Worm (Caenorhabditis elegans): ENCODE results near the gene gpa-12.

Gene gpa-12

DNA sequence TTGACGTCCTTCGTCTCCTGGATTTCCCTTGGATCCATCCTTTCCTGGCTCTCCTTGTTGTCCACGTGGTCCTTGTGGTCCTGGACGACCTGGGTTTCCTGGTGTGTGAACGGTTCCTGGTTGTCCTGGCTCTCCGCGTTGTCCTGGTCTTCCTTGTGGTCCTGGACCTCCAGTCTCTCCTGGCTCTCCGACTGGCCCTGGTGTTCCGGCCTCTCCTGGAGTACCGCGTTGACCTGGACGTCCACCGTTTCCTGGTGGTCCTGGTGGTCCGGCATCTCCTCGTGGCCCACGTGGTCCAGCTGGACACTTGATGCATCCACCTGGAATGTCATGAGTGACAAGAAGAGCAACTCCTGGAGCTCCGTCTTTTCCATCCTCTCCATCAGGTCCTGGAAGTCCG lies 9.6 kb upstream of the gpa-12 start:
- 0 out of 2 replicates have a peak, but pooled peaks have one; percentile 25 for TF ChIP-seq dox-1 (GFP tag; IDR thresholded peaks at IDR 0.05)
- TF ChIP-seq dpff-1 (tag; optimal IDR thresholded peaks at IDR 0.05): no peak
- TF ChIP-seq zfh-2 (GFP tag; conservative IDR thresholded peaks at IDR 0.05): peak; percentile 93
- TF ChIP-seq ceh-58 (GFP tag; IDR thresholded peaks at IDR 0.05): 0 out of 2 replicates have a peak, but pooled peaks have one; percentile 46
- TF ChIP-seq egrh-3 (GFP tag; IDR thresholded peaks at IDR 0.05): peak; percentile 67; the same call in 1 of the 2 replicates
- no peak for TF ChIP-seq lin-40 (tag; optimal IDR thresholded peaks at IDR 0.05)

DNA sequence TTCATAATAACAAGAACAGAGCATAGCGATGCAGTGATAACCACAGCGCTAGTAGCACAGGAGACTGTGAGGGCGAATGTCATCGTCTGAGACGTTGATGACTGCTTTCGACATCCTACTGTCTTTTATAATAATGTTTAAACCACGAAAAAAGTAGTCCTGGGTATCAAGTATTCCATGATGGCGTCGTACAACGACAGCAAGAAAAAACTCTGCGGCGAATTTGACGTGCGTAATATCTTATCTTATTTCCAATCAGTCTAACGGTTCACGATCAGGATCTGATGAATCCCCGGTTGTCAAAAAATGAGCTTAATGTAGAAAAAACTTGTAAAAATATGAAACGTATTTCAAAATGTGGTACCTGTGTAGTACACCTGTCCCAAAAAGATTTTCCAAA lies 8.8 kb upstream of the gpa-12 start, which contains the start of gene col-175:
col-175 (minus strand) TSS at position 101 of the 400 bp plus-strand sequence.
- no peak for TF ChIP-seq pha-4 (tag; optimal IDR thresholded peaks at IDR 0.05)
- no peak for TF ChIP-seq aptf-2 (GFP tag; conservative IDR thresholded peaks at IDR 0.05)
- no peak for TF ChIP-seq B0019.2 (GFP tag; conservative IDR thresholded peaks at IDR 0.05)
- no peak for TF ChIP-seq hsf-1 (GFP tag; IDR thresholded peaks at IDR 0.05)
- TF ChIP-seq dox-1 (GFP tag; IDR thresholded peaks at IDR 0.05): no peak
- no peak for TF ChIP-seq ceh-40 (GFP tag; IDR thresholded peaks at IDR 0.05)
- TF ChIP-seq ets-4 (GFP tag; optimal IDR thresholded peaks at IDR 0.05): no peak
- TF ChIP-seq attf-5 (GFP tag; optimal IDR thresholded peaks at IDR 0.05): no peak
- no peak for TF ChIP-seq hmg-1.2 (GFP tag; IDR thresholded peaks at IDR 0.05)
- TF ChIP-seq sea-2 (GFP tag; IDR thresholded peaks at IDR 0.05): no peak
- TF ChIP-seq mes-4 (tag; optimal IDR thresholded peaks at IDR 0.05): no peak
- no peak for TF ChIP-seq efl-1 (GFP tag; optimal IDR thresholded peaks at IDR 0.05)
- no peak for TF ChIP-seq nfya-2 (GFP tag; IDR thresholded peaks at IDR 0.05)
- no peak for TF ChIP-seq atf-7 (tag; optimal IDR thresholded peaks at IDR 0.05)

DNA sequence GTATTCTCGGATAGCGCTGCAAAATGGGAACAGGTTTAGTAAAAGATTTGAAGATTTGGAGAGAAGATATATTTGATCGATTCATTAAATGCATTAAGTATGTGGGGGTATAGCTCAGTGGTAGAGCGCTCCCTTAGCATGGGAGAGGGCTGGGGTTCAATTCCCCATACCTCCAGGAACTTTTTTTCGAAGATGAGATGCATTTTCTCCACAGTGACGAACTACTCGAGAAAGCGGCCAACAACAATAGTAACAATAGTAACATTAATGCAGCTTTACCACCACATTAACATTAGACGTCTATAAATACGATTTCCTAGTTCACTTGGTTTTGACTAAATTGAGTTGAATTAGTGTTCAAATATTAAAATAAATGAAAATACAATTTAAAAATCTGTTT lies 5.6 kb upstream of the gpa-12 start:
- TF ChIP-seq sdz-38 (tag; optimal IDR thresholded peaks at IDR 0.05): no peak
- peak; percentile 93 for TF ChIP-seq die-1 (tag; optimal IDR thresholded peaks at IDR 0.05)
- TF ChIP-seq repo-1 (tag; optimal IDR thresholded peaks at IDR 0.05): no peak
- TF ChIP-seq efl-1 (GFP tag; optimal IDR thresholded peaks at IDR 0.05): no peak
- TF ChIP-seq attf-3 (GFP tag; conservative IDR thresholded peaks at IDR 0.05): no peak
- TF ChIP-seq C17E4.6 (GFP tag; IDR thresholded peaks at IDR 0.05): no peak
- peak; percentile 30 for TF ChIP-seq madf-10 (tag; optimal IDR thresholded peaks at IDR 0.05)
- TF ChIP-seq attf-6 (GFP tag; IDR thresholded peaks at IDR 0.05): peak; percentile 61; the same call in 1 of the 2 replicates
- TF ChIP-seq zfh-2 (GFP tag; conservative IDR thresholded peaks at IDR 0.05): no peak
- TF ChIP-seq lin-54 (GFP tag; optimal IDR thresholded peaks at IDR 0.05): peak; percentile 15
- TF ChIP-seq lsy-27 (tag; optimal IDR thresholded peaks at IDR 0.05; ENCODE audit: borderline replicate concordance, insufficient read depth): no peak
- TF ChIP-seq madf-6 (GFP tag; IDR thresholded peaks at IDR 0.05): no peak; the same call in 1 of the 2 replicates
- no peak for TF ChIP-seq dpff-1 (tag; optimal IDR thresholded peaks at IDR 0.05)
- no peak for TF ChIP-seq ztf-22 (GFP tag; optimal IDR thresholded peaks at IDR 0.05)
- TF ChIP-seq snpc-1.1 (tag; optimal IDR thresholded peaks at IDR 0.05; ENCODE audit: insufficient read depth): peak; percentile 10
- TF ChIP-seq F33H1.4 (GFP tag; IDR thresholded peaks at IDR 0.05): no peak
- no peak for TF ChIP-seq K11D2.4 (GFP tag; IDR thresholded peaks at IDR 0.05)
- no peak for TF ChIP-seq F55B11.4 (tag; optimal IDR thresholded peaks at IDR 0.05; ENCODE audit: borderline replicate concordance, insufficient read depth)
- TF ChIP-seq zim-3 (tag; optimal IDR thresholded peaks at IDR 0.05): peak; percentile 37
- TF ChIP-seq ceh-40 (GFP tag; IDR thresholded peaks at IDR 0.05): 0 out of 2 replicates have a peak, but pooled peaks have one; percentile 44
- no peak for TF ChIP-seq sea-2 (GFP tag; IDR thresholded peaks at IDR 0.05)
- TF ChIP-seq ceh-79 (tag; optimal IDR thresholded peaks at IDR 0.05): no peak
- no peak for TF ChIP-seq ama-1 (optimal IDR thresholded peaks at IDR 0.05)
- peak in 1 of 2 experiments; percentile 48 for TF ChIP-seq ama-1 (GFP tag; optimal IDR thresholded peaks at IDR 0.05)
- no peak for TF ChIP-seq F57C9.4 (tag; optimal IDR thresholded peaks at IDR 0.05)
- no peak for TF ChIP-seq nfya-1 (tag; optimal IDR thresholded peaks at IDR 0.05; ENCODE audit: borderline replicate concordance, insufficient read depth)
- TF ChIP-seq hsf-1 (GFP tag; IDR thresholded peaks at IDR 0.05): peak; percentile 49; the same call in 1 of the 2 replicates
- no peak for TF ChIP-seq B0336.3 (GFP tag; IDR thresholded peaks at IDR 0.05)
- no peak for TF ChIP-seq let-526 (GFP tag; IDR thresholded peaks at IDR 0.05)
- no peak for TF ChIP-seq lin-35 (GFP tag; optimal IDR thresholded peaks at IDR 0.05)
- peak; percentile 63; the same call in 1 of the 2 replicates for TF ChIP-seq dox-1 (GFP tag; IDR thresholded peaks at IDR 0.05)
- TF ChIP-seq tbp1 (GFP tag; optimal IDR thresholded peaks at IDR 0.05): peak; percentile 86
- TF ChIP-seq Y67H2A.10 (GFP tag; conservative IDR thresholded peaks at IDR 0.05): no peak

Data from whole organism, young adult.